Worm (Caenorhabditis elegans) whole organism, midembryonic: ENCODE measurements around the gene B0457.2.

Experiments
- flt-1 ChIP-seq: fragments of 200-800 bp; sonication (Bioruptor generic); IDR thresholded peaks from 2 replicates; pipeline ENCODE4 v1.3.6; 2022; ENCODE audit warnings: missing genetic modification characterization, missing compliant biosample characterization
- klf-2 ChIP-seq: fragments of 200-800 bp; sonication (Bioruptor generic); conservative IDR thresholded peaks from 2 replicates; pipeline ENCODE4 v1.3.6; 2022; ENCODE audit warnings: missing genetic modification reagents, missing genetic modification characterization, missing compliant biosample characterization

DNA sequence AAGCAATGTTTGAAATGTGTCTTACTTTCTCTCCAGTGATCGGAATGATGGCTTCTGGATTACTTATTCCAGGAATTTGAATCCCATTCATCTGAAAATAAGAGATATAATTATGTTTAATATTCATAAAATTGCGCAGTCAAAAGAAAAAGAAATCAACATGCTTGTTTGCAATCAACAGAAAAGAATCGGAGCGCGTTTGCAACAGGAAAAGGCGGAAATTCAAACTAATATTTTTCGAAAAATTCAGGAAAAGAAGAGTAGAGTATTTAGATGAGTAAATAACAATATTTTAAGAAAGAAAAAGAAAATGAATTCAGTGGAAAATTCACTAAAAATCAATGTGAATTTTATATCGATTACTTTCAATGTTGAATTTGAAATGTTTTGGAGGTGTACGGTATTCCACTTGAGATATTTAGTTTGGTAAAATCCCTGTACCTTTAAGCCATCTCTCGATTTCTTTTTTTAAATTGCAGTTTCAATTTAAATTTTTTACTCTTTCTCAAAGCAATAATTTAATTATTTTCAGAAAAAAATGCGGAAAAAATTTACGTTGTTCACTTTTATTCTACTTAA lies 14.1 kb upstream of the B0457.2 start, which contains the start of the genes set-17 and T21B10.4:
- no peak for TF ChIP-seq flt-1 (GFP tag; lab: Robert Waterston, UW)
- TF ChIP-seq klf-2 (GFP tag; lab: Robert Waterston, UW): no peak
